Worm (Caenorhabditis elegans) whole organism, L4/young adult: Measurements from ENCODE around the gene H41C03.1.

Experiments
- W03F9.2 ChIP-seq: fragments of 150-350 bp; optimal IDR thresholded peaks from 2 replicates; lab custom pipeline; 2014; ENCODE audit warnings: missing biosample characterization, missing genetic modification characterization
- dao-5 ChIP-seq: sonication (generic microtip); optimal IDR thresholded peaks from 2 replicates; lab custom pipeline; 2016; ENCODE audit warnings: missing genotype, missing genetic modification characterization, moderate library complexity, missing compliant biosample characterization
- him-1 ChIP-seq: sonication (generic microtip); optimal IDR thresholded peaks from 2 replicates; lab custom pipeline; 2016; ENCODE audit warnings: missing genotype, missing genetic modification reagents, missing genetic modification characterization, missing compliant biosample characterization

DNA sequence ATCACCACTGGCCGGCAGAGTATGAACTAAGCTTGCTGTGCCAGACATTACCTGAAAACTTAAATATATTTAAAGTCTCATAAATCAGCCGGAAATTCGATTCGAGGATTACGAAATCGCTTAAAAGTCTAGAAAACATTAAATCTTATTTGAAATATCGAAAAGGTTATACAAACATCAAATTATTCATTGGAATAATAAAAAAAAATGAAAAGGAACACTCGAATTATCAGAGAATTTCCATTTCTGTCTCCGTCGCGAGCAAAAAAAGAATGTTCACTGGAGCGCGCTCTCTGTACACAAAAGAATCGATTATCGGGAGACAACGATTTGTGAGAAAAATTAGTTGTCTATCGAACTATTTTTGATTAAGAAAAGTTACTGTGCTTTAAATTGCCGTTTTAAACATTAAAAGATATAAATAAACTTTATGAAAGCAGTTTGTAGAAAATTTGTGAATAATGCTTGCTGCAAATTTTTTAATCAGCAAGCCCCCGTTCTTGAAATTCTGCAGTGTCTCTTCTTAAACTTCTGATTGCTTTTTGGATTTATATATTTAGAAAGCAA is 18.0 kb upstream of the H41C03.1 start, which contains the start of gene fzo-1:
- TF ChIP-seq dao-5 (tag; lab: Kevin White, UChicago) (no peak), him-1 (tag; lab: Kevin White, UChicago) (no peak), W03F9.2 (peak; percentile 34)
